Fruit fly (Drosophila melanogaster) whole organism, embryonic: Measurements from ENCODE around the gene CG5096.

Source experiments
- Adf1 ChIP-seq: fragments of 200-800 bp; sonication (Bioruptor generic); IDR thresholded peaks from 2 replicates; pipeline ENCODE4 v1.3.6; 2022; ENCODE audit warnings: missing biosample characterization, missing genetic modification characterization
- Asciz ChIP-seq: fragments of 200-800 bp; sonication (Bioruptor generic); optimal IDR thresholded peaks from 2 replicates; lab custom pipeline; 2017; ENCODE audit warnings: missing biosample characterization, mild to moderate bottlenecking, missing genetic modification characterization, missing genetic modification reagents
- Atf3 ChIP-seq: fragments of 200-800 bp; sonication (Bioruptor generic); optimal IDR thresholded peaks from 3 replicates; lab custom pipeline; 2016; ENCODE audit warnings: missing biosample characterization, missing genetic modification characterization
- Awh ChIP-seq: fragments of 200-800 bp; sonication (Bioruptor generic); IDR thresholded peaks from 2 replicates; pipeline ENCODE4, ENCODE4 v1.3.6; 2022; ENCODE audit warnings: missing biosample characterization, missing genetic modification characterization
- CG10274 ChIP-seq: fragments of 200-800 bp; sonication (Bioruptor generic); optimal IDR thresholded peaks from 3 replicates; lab custom pipeline; 2017; ENCODE audit warnings: missing biosample characterization, mild to moderate bottlenecking, missing genetic modification characterization
- CG12219 ChIP-seq: fragments of 200-800 bp; sonication (Bioruptor generic); optimal IDR thresholded peaks from 3 replicates; lab custom pipeline; 2018; ENCODE audit warnings: missing biosample characterization, mild to moderate bottlenecking, missing genetic modification characterization
- CG12236 ChIP-seq: fragments of 200-800 bp; sonication (Bioruptor generic); optimal IDR thresholded peaks from 2 replicates; lab custom pipeline; 2016; ENCODE audit warnings: missing biosample characterization, missing genetic modification characterization
- CG14710 ChIP-seq: fragments of 200-800 bp; sonication (Bioruptor generic); optimal IDR thresholded peaks from 3 replicates; lab custom pipeline; 2019; ENCODE audit warnings: missing biosample characterization, mild to moderate bottlenecking, missing genetic modification characterization, moderate library complexity
- CG15011 ChIP-seq: fragments of 200-800 bp; sonication (Bioruptor generic); optimal IDR thresholded peaks from 3 replicates; lab custom pipeline; 2018; ENCODE audit warnings: missing biosample characterization, mild to moderate bottlenecking, missing genetic modification characterization
- CG15073 ChIP-seq: fragments of 200-800 bp; sonication (Bioruptor generic); optimal IDR thresholded peaks from 2 replicates; lab custom pipeline; 2016; ENCODE audit warnings: missing biosample characterization, missing genetic modification characterization
- CG1529 ChIP-seq: fragments of 200-800 bp; sonication (Bioruptor generic); optimal IDR thresholded peaks from 3 replicates; lab custom pipeline; 2018; ENCODE audit warnings: missing biosample characterization, missing genetic modification characterization
- CG17328 ChIP-seq: fragments of 200-800 bp; sonication (Bioruptor generic); IDR thresholded peaks from 2 replicates; pipeline ENCODE4 v1.3.6; 2022; ENCODE audit warnings: missing biosample characterization, missing genetic modification characterization
- CG17361 ChIP-seq: fragments of 200-800 bp; sonication (Bioruptor generic); IDR thresholded peaks from 3 replicates; pipeline ENCODE4 v1.3.6; 2022; ENCODE audit warnings: missing biosample characterization, missing genetic modification characterization
- CG17568 ChIP-seq: fragments of 200-800 bp; sonication (Bioruptor generic); optimal IDR thresholded peaks from 2 replicates; lab custom pipeline; 2018; ENCODE audit warnings: missing biosample characterization, mild to moderate bottlenecking, missing genetic modification characterization, moderate library complexity
- CG17829 ChIP-seq: fragments of 200-800 bp; optimal IDR thresholded peaks from 2 replicates; lab custom pipeline; 2019; ENCODE audit warnings: missing biosample characterization, mild to moderate bottlenecking, missing genetic modification characterization, moderate library complexity
- CG18262 ChIP-seq: fragments of 200-800 bp; optimal IDR thresholded peaks from 3 replicates; lab custom pipeline; 2019; ENCODE audit warnings: missing biosample characterization, mild to moderate bottlenecking, missing genetic modification characterization, moderate library complexity
- CG34422 ChIP-seq: fragments of 200-800 bp; sonication (Bioruptor generic); IDR thresholded peaks from 3 replicates; pipeline ENCODE4 v1.3.6; 2022; ENCODE audit warnings: missing biosample characterization, missing genetic modification characterization
- CG3995 ChIP-seq: fragments of 200-800 bp; sonication (Bioruptor generic); optimal IDR thresholded peaks from 3 replicates; lab custom pipeline; 2016; ENCODE audit warnings: missing biosample characterization, missing genetic modification characterization
- CG4617 ChIP-seq: fragments of 200-800 bp; sonication (Bioruptor generic); optimal IDR thresholded peaks from 3 replicates; lab custom pipeline; 2016; ENCODE audit warnings: missing biosample characterization, missing genetic modification characterization, borderline replicate concordance
- CG5953 ChIP-seq: fragments of 200-800 bp; sonication (Bioruptor generic); IDR thresholded peaks from 2 replicates; pipeline ENCODE4 v1.3.6; 2022; ENCODE audit warnings: missing biosample characterization, missing genetic modification characterization
- CG6175 ChIP-seq: fragments of 200-800 bp; sonication (Bioruptor generic); IDR thresholded peaks from 3 replicates; pipeline ENCODE4 v1.3.6; 2022; ENCODE audit warnings: missing biosample characterization, missing genetic modification characterization
- CG6272 ChIP-seq: fragments of 200-800 bp; sonication (Bioruptor generic); IDR thresholded peaks from 2 replicates; pipeline ENCODE4 v1.3.6; 2022; ENCODE audit warnings: missing biosample characterization, missing genetic modification characterization
- CG6791 ChIP-seq: fragments of 200-800 bp; sonication (Bioruptor generic); IDR thresholded peaks from 3 replicates; pipeline ENCODE4 v1.3.6; 2022; ENCODE audit warnings: missing biosample characterization, missing genetic modification characterization; ENCODE audit not compliant: partially characterized antibody
- CG7928 ChIP-seq: fragments of 200-800 bp; sonication (Bioruptor generic); optimal IDR thresholded peaks from 2 replicates; lab custom pipeline; 2017; ENCODE audit warnings: missing biosample characterization, mild to moderate bottlenecking, missing genetic modification characterization
- CG9876 ChIP-seq: fragments of 200-800 bp; sonication (Bioruptor generic); optimal IDR thresholded peaks from 2 replicates; lab custom pipeline; 2016; ENCODE audit warnings: missing biosample characterization, missing genetic modification characterization
- Camta ChIP-seq: fragments of 200-800 bp; sonication (Bioruptor generic); optimal IDR thresholded peaks from 2 replicates; lab custom pipeline; 2016; ENCODE audit warnings: missing biosample characterization, missing genetic modification characterization
- D ChIP-seq, 2 experiments: fragments of 200-800 bp in 1 of 2; fragments of >200 bp in 1 of 2; sonication (Bioruptor generic) in 1 of 2; optimal IDR thresholded peaks; 2 replicates in 1 of 2; 3 replicates in 1 of 2; lab custom pipeline; 2017; ENCODE audit warnings: mild to moderate bottlenecking in 1 of 2, missing biosample characterization in 1 of 2, missing genetic modification characterization in 1 of 2, missing genetic modification reagents in 1 of 2
- Deaf1 ChIP-seq: fragments of 200-800 bp; optimal IDR thresholded peaks from 3 replicates; lab custom pipeline; 2019; ENCODE audit warnings: missing biosample characterization, mild to moderate bottlenecking, missing genetic modification characterization, moderate library complexity
- Ets97D ChIP-seq: fragments of 200-800 bp; sonication (Bioruptor generic); optimal IDR thresholded peaks from 3 replicates; lab custom pipeline; 2016; ENCODE audit warnings: missing biosample characterization, missing genetic modification characterization
- Fer2 ChIP-seq: fragments of 200-800 bp; sonication (Bioruptor generic); optimal IDR thresholded peaks from 2 replicates; lab custom pipeline; 2018; ENCODE audit warnings: missing biosample characterization, mild to moderate bottlenecking, missing genetic modification characterization, moderate library complexity
- Gug ChIP-seq: fragments of 200-800 bp; sonication (Bioruptor generic); IDR thresholded peaks from 4 replicates; pipeline ENCODE4 v1.3.6; 2022; ENCODE audit warnings: missing biosample characterization, missing genetic modification characterization
- HLH54F ChIP-seq: fragments of 200-800 bp; sonication (Bioruptor generic); optimal IDR thresholded peaks from 3 replicates; lab custom pipeline; 2016; ENCODE audit warnings: missing biosample characterization, missing genetic modification characterization
- HmgD ChIP-seq: fragments of 200-800 bp; sonication (Bioruptor generic); optimal IDR thresholded peaks from 3 replicates; lab custom pipeline; 2016; ENCODE audit warnings: missing biosample characterization, missing genetic modification characterization
- Hmr ChIP-seq: fragments of 200-800 bp; sonication (Bioruptor generic); optimal IDR thresholded peaks from 3 replicates; lab custom pipeline; 2017; ENCODE audit warnings: mild to moderate bottlenecking, missing biosample characterization, missing genetic modification reagents, missing genetic modification characterization
- Hmx ChIP-seq: fragments of 200-800 bp; sonication (Bioruptor generic); optimal IDR thresholded peaks from 2 replicates; lab custom pipeline; 2016; ENCODE audit warnings: missing biosample characterization, missing genetic modification characterization
- NC2α ChIP-seq: fragments of 200-800 bp; sonication (Bioruptor generic); optimal IDR thresholded peaks from 2 replicates; lab custom pipeline; 2016; ENCODE audit warnings: missing biosample characterization, missing genetic modification characterization
- Poxn ChIP-seq: fragments of 200-800 bp; sonication (Bioruptor generic); IDR thresholded peaks from 2 replicates; pipeline ENCODE4 v1.3.6; 2022; ENCODE audit warnings: missing biosample characterization, missing genetic modification characterization
- Sry-δ ChIP-seq: fragments of 200-800 bp; sonication (Bioruptor generic); optimal IDR thresholded peaks from 2 replicates; lab custom pipeline; 2016; ENCODE audit warnings: missing biosample characterization, missing genetic modification characterization
- bab2 ChIP-seq: fragments of 200-800 bp; sonication (Bioruptor generic); optimal IDR thresholded peaks from 2 replicates; lab custom pipeline; 2016; ENCODE audit warnings: missing biosample characterization, missing genetic modification characterization
- gcm ChIP-seq: fragments of 200-800 bp; sonication (Bioruptor generic); optimal IDR thresholded peaks from 2 replicates; lab custom pipeline; 2019; ENCODE audit warnings: missing biosample characterization, mild to moderate bottlenecking, missing genetic modification characterization, moderate library complexity
- gem ChIP-seq: fragments of 200-800 bp; sonication (Bioruptor generic); optimal IDR thresholded peaks from 2 replicates; lab custom pipeline; 2019; ENCODE audit warnings: missing biosample characterization, mild to moderate bottlenecking, missing genetic modification characterization, moderate library complexity
- gro ChIP-seq: fragments of 200-800 bp; sonication (Bioruptor generic); optimal IDR thresholded peaks from 2 replicates; lab custom pipeline; 2016; ENCODE audit warnings: missing biosample characterization, missing genetic modification characterization
- gsb ChIP-seq: fragments of 200-800 bp; sonication (Bioruptor generic); IDR thresholded peaks from 2 replicates; pipeline ENCODE4 v1.3.6; 2022; ENCODE audit warnings: missing biosample characterization, missing genetic modification characterization
- her ChIP-seq: fragments of 200-800 bp; sonication (Bioruptor generic); optimal IDR thresholded peaks from 2 replicates; lab custom pipeline; 2016; ENCODE audit warnings: missing biosample characterization, missing genetic modification characterization
- luna ChIP-seq: fragments of 200-800 bp; sonication (Bioruptor generic); optimal IDR thresholded peaks from 2 replicates; lab custom pipeline; 2016; ENCODE audit warnings: missing biosample characterization, missing genetic modification characterization
- run ChIP-seq: fragments of 200-800 bp; sonication (Bioruptor generic); optimal IDR thresholded peaks from 3 replicates; lab custom pipeline; 2018; ENCODE audit warnings: missing biosample characterization, mild to moderate bottlenecking, missing genetic modification characterization
- sens-2 ChIP-seq: fragments of 200-800 bp; sonication (Bioruptor generic); IDR thresholded peaks from 2 replicates; pipeline ENCODE4 v1.3.6; 2022; ENCODE audit warnings: missing biosample characterization, missing genetic modification characterization
- seq ChIP-seq: fragments of 200-800 bp; sonication (Bioruptor generic); IDR thresholded peaks from 2 replicates; pipeline ENCODE4 v1.3.6; 2022; ENCODE audit warnings: missing biosample characterization, missing genetic modification characterization
- tin ChIP-seq: fragments of 200-800 bp; sonication (Bioruptor generic); optimal IDR thresholded peaks from 3 replicates; lab custom pipeline; 2016; ENCODE audit warnings: missing biosample characterization, missing genetic modification characterization
- wor ChIP-seq: fragments of 200-800 bp; sonication (Bioruptor generic); IDR thresholded peaks from 2 replicates; pipeline ENCODE4 v1.3.6; 2022; ENCODE audit warnings: missing biosample characterization, missing genetic modification characterization
- zf30C ChIP-seq: fragments of 200-800 bp; sonication (Bioruptor generic); optimal IDR thresholded peaks from 3 replicates; lab custom pipeline; 2018; ENCODE audit warnings: missing biosample characterization, mild to moderate bottlenecking, missing genetic modification characterization

The CG5096 gene

dm6 chr2L:10408122-10408576 is 26.1 kb downstream of the CG5096 start, which contains the start of the genes Ip259 and RpS27A (continued):
- TF ChIP-seq Poxn = no peak
- peak; percentile 37 for TF ChIP-seq Adf1 (GFP tag; lab: Robert Waterston, UW)
- peak; percentile 63 for TF ChIP-seq tin (GFP tag; lab: Kevin White, UChicago)
- TF ChIP-seq CG34422 (GFP tag; lab: Robert Waterston, UW) = peak; percentile 83; the same call in 2 of the 3 replicates
- peak; percentile 56 for TF ChIP-seq luna (GFP tag; lab: Kevin White, UChicago)
- TF ChIP-seq Awh (GFP tag; lab: Robert Waterston, UW) = peak; percentile 75
- no peak for TF ChIP-seq Deaf1 (tag; lab: Kevin White, UChicago)
- TF ChIP-seq CG6791 (GFP tag; lab: Robert Waterston, UW) = no peak
- TF ChIP-seq CG18262 = peak; percentile 54
- no peak for TF ChIP-seq CG6175 (GFP tag; lab: Robert Waterston, UW)
- peak; percentile 1 for TF ChIP-seq bab2 (GFP tag; lab: Kevin White, UChicago)
- TF ChIP-seq CG15011 (GFP tag; lab: Kevin White, UChicago) = peak; percentile 69
- peak; percentile 58 for TF ChIP-seq HLH54F (GFP tag; lab: Kevin White, UChicago)
- peak; percentile 60 for TF ChIP-seq CG3995
- peak; percentile 46 for TF ChIP-seq CG17829 (tag; lab: Kevin White, UChicago)
- no peak for TF ChIP-seq Hmr (GFP tag; lab: Kevin White, UChicago)
- TF ChIP-seq Camta = peak; percentile 81
- peak; percentile 62 for TF ChIP-seq Fer2 (tag; lab: Kevin White, UChicago)
- peak; percentile 40 for TF ChIP-seq gsb (GFP tag; lab: Robert Waterston, UW)
- peak; percentile 61 for TF ChIP-seq gro (GFP tag; lab: Kevin White, UChicago)
- no peak; the same call in 3 of the 4 replicates for TF ChIP-seq Gug (GFP tag; lab: Robert Waterston, UW)
- TF ChIP-seq Ets97D (GFP tag; lab: Kevin White, UChicago) = peak; percentile 99
- no peak for TF ChIP-seq gem (tag; lab: Kevin White, UChicago)
- no peak for TF ChIP-seq gcm
- TF ChIP-seq CG6272 (GFP tag; lab: Robert Waterston, UW) = peak; percentile 61; the same call in 1 of the 2 replicates
- TF ChIP-seq CG10274 (GFP tag; lab: Kevin White, UChicago) = peak; percentile 27
- TF ChIP-seq zf30C (GFP tag; lab: Kevin White, UChicago) = no peak
- TF ChIP-seq D (optimal IDR thresholded peaks at IDR 0.05; lab: Kevin White, UChicago) = no peak
- peak; percentile 62 for TF ChIP-seq D (GFP tag; optimal IDR thresholded peaks at IDR 0.05; lab: Kevin White, UChicago)
- no peak for TF ChIP-seq CG15073
- peak; percentile 6 for TF ChIP-seq Hmx (GFP tag; lab: Kevin White, UChicago)
- peak; percentile 75; the same call in 2 of the 3 replicates for TF ChIP-seq CG17361 (GFP tag; lab: Robert Waterston, UW)
- TF ChIP-seq Asciz (GFP tag; lab: Kevin White, UChicago) = peak; percentile 70
- TF ChIP-seq CG1529 (GFP tag; lab: Kevin White, UChicago) = peak; percentile 55
- no peak for TF ChIP-seq run (tag; lab: Kevin White, UChicago)
- TF ChIP-seq CG7928 (GFP tag; lab: Kevin White, UChicago) = peak; percentile 69
- peak; percentile 47 for TF ChIP-seq NC2α (GFP tag; lab: Kevin White, UChicago)
- TF ChIP-seq HmgD (GFP tag; lab: Kevin White, UChicago) = peak; percentile 35
- peak; percentile 61 for TF ChIP-seq Atf3 (GFP tag; lab: Kevin White, UChicago)
- TF ChIP-seq CG14710 = peak; percentile 73
- TF ChIP-seq CG12236 = peak; percentile 9
- peak; percentile 64 for TF ChIP-seq CG17568 (GFP tag; lab: Kevin White, UChicago)
- TF ChIP-seq CG4617 (GFP tag; lab: Kevin White, UChicago) = peak; percentile 46
- peak; percentile 84 for TF ChIP-seq CG9876 (GFP tag; lab: Kevin White, UChicago)
- no peak for TF ChIP-seq wor
- TF ChIP-seq seq (GFP tag; lab: Robert Waterston, UW) = peak; percentile 74
- peak; percentile 65 for TF ChIP-seq her (GFP tag; lab: Kevin White, UChicago)
- peak; percentile 86 for TF ChIP-seq sens-2 (GFP tag; lab: Robert Waterston, UW)
- TF ChIP-seq CG5953 (GFP tag; lab: Robert Waterston, UW) = peak; percentile 65; the same call in 1 of the 2 replicates
- TF ChIP-seq Sry-δ (GFP tag; lab: Kevin White, UChicago) = peak; percentile 50
- TF ChIP-seq CG17328 (GFP tag; lab: Robert Waterston, UW) = peak; percentile 87
- TF ChIP-seq CG12219 (GFP tag; lab: Kevin White, UChicago) = peak; percentile 56
